Worm (Caenorhabditis elegans): ENCODE data around the gene lys-3.

lys-3 gene

DNA sequence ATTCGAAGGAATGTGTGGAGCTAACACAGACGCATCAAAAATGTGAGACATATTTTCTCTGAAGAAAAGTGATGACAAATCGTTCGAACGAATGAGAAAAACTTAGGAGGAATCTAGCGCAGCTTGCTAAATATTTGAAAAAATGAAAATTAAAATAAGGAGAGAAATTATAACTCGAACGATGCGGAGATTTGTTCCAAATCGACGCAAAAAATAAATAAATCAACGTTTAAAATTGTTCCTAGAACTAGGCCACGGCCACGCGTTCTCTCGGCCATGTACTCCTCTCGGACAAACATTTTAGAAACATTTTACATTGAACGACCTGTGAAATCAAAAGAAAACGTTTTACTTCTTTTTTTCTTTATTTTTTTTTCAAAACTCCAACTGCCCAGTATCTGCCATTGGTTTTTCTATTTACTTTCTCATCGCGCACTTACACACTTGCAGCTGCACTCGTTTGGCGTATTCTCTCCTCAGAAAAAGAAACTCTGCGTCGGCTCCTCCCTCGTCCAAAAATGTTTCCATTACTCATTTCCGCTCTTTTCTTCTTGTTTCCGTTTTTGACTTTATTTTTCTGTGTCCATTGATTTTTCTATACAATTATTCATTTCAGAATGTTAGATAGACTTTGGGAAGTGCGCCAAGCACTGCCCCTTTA lies 36.9 kb upstream of the lys-3 start, which contains the start of the genes gna-1 and B0024.13:
Gene gna-1, minus strand, starts transcription at position 51 of the 661 bp plus-strand sequence.
Gene B0024.13, plus strand, starts transcription at position 611 of the 661 bp plus-strand sequence.
- TF ChIP-seq mls-2 (tag; optimal IDR thresholded peaks at IDR 0.05) (no peak), blmp-1 (tag; optimal IDR thresholded peaks at IDR 0.05) (no peak), M03D4.4 (tag; optimal IDR thresholded peaks at IDR 0.05) (no peak), nhr-28 (tag; optimal IDR thresholded peaks at IDR 0.05) (no peak), mab-5 (tag; optimal IDR thresholded peaks at IDR 0.05) (no peak)

DNA sequence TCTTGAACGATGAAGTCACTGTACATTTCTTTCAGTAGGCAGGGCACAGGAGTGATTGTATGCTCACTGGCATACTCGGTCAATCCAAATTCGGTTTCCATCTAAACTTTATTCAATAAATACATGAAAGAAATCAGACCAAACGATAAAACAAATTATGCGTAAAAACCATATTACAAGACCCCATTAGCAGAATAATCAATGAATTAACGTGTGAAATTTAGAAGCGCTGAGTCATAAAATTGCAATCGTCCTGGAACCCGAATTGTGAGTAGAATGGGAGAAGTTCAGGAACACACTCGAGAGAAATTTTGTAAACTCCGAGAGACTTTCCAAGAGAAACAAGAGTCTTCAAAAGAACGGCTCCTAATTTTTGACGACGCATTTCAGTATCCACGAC lies 36.1 kb upstream of the lys-3 start, which contains the start of gene B0024.11:
Gene B0024.11, minus strand, starts transcription at position 101 of the 400 bp plus-strand sequence.
- no peak for TF ChIP-seq bed-3 (GFP tag; optimal IDR thresholded peaks at IDR 0.05)
- TF ChIP-seq nhr-237 (tag; optimal IDR thresholded peaks at IDR 0.05), result no peak
- no peak for TF ChIP-seq elt-1 (tag; optimal IDR thresholded peaks at IDR 0.05; ENCODE audit: borderline replicate concordance, insufficient read depth)
- no peak for TF ChIP-seq nhr-76 (tag; optimal IDR thresholded peaks at IDR 0.05)
- no peak for TF ChIP-seq ceh-43 (GFP tag; optimal IDR thresholded peaks at IDR 0.05)

DNA sequence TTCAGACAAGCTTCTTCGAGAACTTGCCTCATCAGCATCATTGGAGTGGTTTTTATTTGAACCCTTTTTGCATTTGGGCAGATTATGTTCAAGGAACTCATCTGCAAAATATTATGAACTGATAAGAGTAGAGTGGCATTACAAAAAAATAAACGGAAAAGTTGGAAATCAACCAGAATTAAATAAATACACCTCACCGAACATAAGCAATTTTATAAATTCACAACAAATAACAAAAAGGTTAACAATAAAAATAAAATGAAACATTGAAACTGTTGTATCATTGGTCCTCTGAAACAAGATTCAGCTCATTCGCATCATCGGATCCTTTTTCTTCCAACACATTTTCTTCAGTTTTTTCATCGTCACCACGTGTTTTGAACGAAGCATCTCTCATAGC lies 34.0 kb upstream of the lys-3 start, which contains the start of gene asps-1:
Gene asps-1, minus strand, starts transcription at position 101 of the 400 bp plus-strand sequence.
- TF ChIP-seq nhr-28 (tag; optimal IDR thresholded peaks at IDR 0.05) (no peak), zip-8 (tag; optimal IDR thresholded peaks at IDR 0.05) (no peak)

DNA sequence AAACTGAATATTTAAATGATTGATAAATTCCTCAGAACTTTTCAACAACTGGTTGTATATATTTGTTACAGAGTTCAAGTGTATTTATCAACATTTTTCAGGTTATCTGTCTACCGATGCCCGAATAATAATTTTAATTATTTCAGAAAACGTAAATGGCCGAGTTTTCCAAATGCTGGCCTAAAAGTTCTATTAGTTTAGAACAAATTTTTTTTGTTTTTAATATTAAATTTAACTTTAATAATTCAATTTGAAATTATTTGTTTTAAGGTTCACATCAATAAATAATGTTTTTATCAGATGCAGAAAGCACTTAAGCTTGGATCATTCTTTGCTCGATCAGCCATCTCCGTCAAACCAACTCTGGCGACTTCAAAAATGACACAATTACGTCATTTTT lies 31.0 kb upstream of the lys-3 start, which contains the start of gene trx-2:
Gene trx-2, plus strand, starts transcription at position 301 of the 400 bp plus-strand sequence.
- no peak for TF ChIP-seq hlh-1 (tag; optimal IDR thresholded peaks at IDR 0.05)
- TF ChIP-seq unc-39 (tag; optimal IDR thresholded peaks at IDR 0.05), result no peak
- no peak for TF ChIP-seq blmp-1 (tag; optimal IDR thresholded peaks at IDR 0.05)
- TF ChIP-seq ztf-11 (tag; optimal IDR thresholded peaks at IDR 0.05), result no peak
- TF ChIP-seq ceh-83 (GFP tag; optimal IDR thresholded peaks at IDR 0.05), result no peak
- no peak for TF ChIP-seq sptf-1 (tag; optimal IDR thresholded peaks at IDR 0.05)
- TF ChIP-seq snpc-4 (tag; optimal IDR thresholded peaks at IDR 0.05), result no peak
- no peak for TF ChIP-seq unc-120 (tag; optimal IDR thresholded peaks at IDR 0.05; ENCODE audit: poor library complexity, severe bottlenecking)
- no peak for TF ChIP-seq mab-5 (tag; optimal IDR thresholded peaks at IDR 0.05)
- no peak for TF ChIP-seq ceh-43 (GFP tag; optimal IDR thresholded peaks at IDR 0.05)
- no peak for TF ChIP-seq cnd-1 (tag; optimal IDR thresholded peaks at IDR 0.05)
- TF ChIP-seq lsy-2 (tag; optimal IDR thresholded peaks at IDR 0.05), result no peak

DNA sequence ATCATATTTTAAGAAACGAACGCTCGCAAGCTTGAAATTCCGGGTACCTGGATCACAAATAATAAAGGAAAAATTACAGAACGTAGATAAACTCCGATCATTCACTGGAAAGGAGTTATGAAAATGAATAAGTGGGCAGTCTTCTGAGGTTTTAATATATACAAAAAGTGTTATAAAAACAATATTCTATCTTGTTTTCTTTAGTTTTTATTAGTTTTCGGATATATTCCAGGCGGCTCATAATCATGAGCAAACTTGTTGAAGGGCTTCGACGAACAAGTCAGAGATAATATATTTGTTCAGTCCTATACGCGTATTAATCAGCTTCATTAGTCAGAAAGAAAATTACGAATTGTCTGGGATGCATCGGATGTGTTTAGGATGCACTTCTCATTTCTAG lies 30.6 kb upstream of the lys-3 start, which contains the start of gene gcy-6:
Gene gcy-6, minus strand, starts transcription at position 101 of the 400 bp plus-strand sequence.
- no peak for TF ChIP-seq lin-32 (GFP tag; optimal IDR thresholded peaks at IDR 0.05)
- TF ChIP-seq cnd-1 (tag; optimal IDR thresholded peaks at IDR 0.05), result no peak
- TF ChIP-seq elt-1 (tag; optimal IDR thresholded peaks at IDR 0.05; ENCODE audit: borderline replicate concordance, insufficient read depth), result no peak
- no peak for TF ChIP-seq sem-2 (GFP tag; optimal IDR thresholded peaks at IDR 0.05)
- TF ChIP-seq nhr-2 (tag; optimal IDR thresholded peaks at IDR 0.05), result no peak
- TF ChIP-seq mls-2 (tag; optimal IDR thresholded peaks at IDR 0.05), result no peak
- TF ChIP-seq ceh-43 (GFP tag; optimal IDR thresholded peaks at IDR 0.05), result no peak
- TF ChIP-seq ces-1 (GFP tag; optimal IDR thresholded peaks at IDR 0.05), result no peak
- no peak for TF ChIP-seq bed-3 (GFP tag; optimal IDR thresholded peaks at IDR 0.05)
- TF ChIP-seq pha-4 (tag; optimal IDR thresholded peaks at IDR 0.05), result no peak
- no peak for TF ChIP-seq ztf-11 (tag; optimal IDR thresholded peaks at IDR 0.05)
- no peak for TF ChIP-seq unc-39 (tag; optimal IDR thresholded peaks at IDR 0.05)
- TF ChIP-seq mab-5 (tag; optimal IDR thresholded peaks at IDR 0.05), result no peak
- TF ChIP-seq flh-1 (GFP tag; optimal IDR thresholded peaks at IDR 0.05), result no peak
- TF ChIP-seq sptf-1 (tag; optimal IDR thresholded peaks at IDR 0.05), result no peak

DNA sequence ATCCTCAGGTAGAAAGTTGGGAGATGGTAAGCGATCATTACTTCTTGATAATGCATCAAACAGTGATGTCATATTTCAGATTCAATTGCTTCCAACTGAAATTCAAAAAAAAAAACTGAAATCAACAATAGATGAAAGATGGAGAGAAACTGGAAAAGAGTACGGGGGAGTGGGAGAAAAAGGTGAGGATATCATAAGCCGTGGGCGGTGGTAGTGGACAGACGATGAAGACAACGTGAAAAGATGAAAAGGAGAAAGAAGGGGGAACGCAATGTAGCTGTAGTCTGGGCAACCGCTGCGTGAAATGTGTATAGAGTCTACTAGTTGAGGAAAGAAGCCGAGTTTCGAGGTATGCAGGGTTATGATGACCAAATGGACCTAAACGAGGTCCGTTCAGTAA lies 23.9 kb upstream of the lys-3 start, which contains the start of gene che-12:
Gene che-12, minus strand, starts transcription at position 101 of the 400 bp plus-strand sequence.
- TF ChIP-seq drap-1 (GFP tag; optimal IDR thresholded peaks at IDR 0.05), result no peak
- TF ChIP-seq elt-3 (tag; optimal IDR thresholded peaks at IDR 0.05), result no peak
- no peak for TF ChIP-seq cnd-1 (tag; optimal IDR thresholded peaks at IDR 0.05)
- TF ChIP-seq mep-1 (tag; optimal IDR thresholded peaks at IDR 0.05), result no peak
- no peak for TF ChIP-seq elt-1 (tag; optimal IDR thresholded peaks at IDR 0.05; ENCODE audit: borderline replicate concordance, insufficient read depth)
- TF ChIP-seq unc-120 (tag; optimal IDR thresholded peaks at IDR 0.05; ENCODE audit: poor library complexity, severe bottlenecking), result no peak
- no peak for TF ChIP-seq tbx-8 (GFP tag; optimal IDR thresholded peaks at IDR 0.05)
- no peak for TF ChIP-seq sptf-1 (tag; optimal IDR thresholded peaks at IDR 0.05)
- TF ChIP-seq bed-3 (GFP tag; optimal IDR thresholded peaks at IDR 0.05), result no peak
- TF ChIP-seq ham-2 (GFP tag; optimal IDR thresholded peaks at IDR 0.05), result no peak
- TF ChIP-seq unc-39 (tag; optimal IDR thresholded peaks at IDR 0.05), result no peak
